Worm (Caenorhabditis elegans): ENCODE data around the gene Y39A3B.1.

DNA sequence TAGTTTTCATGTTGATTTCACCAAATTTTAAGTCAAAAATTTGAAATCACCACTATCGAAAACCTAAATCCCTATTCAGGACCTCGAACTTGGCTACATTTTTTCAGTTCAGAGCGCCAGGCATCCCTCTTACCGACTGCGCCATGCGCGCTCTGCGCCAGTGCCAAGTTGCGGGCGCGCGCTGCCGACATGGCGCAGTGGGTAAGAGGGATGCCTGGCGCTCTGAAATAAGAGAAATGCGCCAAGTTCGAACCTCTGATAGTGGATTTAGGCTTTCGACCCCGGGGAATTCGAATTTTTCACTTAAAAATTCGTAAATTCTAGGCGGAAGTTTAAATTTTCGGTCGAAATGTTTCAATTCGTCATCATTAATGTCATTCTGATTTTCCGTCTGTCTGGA is 15.9 kb upstream of the Y39A3B.1 start:
- TF ChIP-seq nfya-1 (tag; optimal IDR thresholded peaks at IDR 0.05; ENCODE audit: insufficient read depth) (no peak), ztf-4 (tag; optimal IDR thresholded peaks at IDR 0.05) (no peak), skn-1 (tag; optimal IDR thresholded peaks at IDR 0.05) (no peak), fkh-10 (GFP tag; optimal IDR thresholded peaks at IDR 0.05) (no peak), elt-3 (tag; optimal IDR thresholded peaks at IDR 0.05) (no peak), jun-1 (tag; optimal IDR thresholded peaks at IDR 0.05) (no peak), aly-2 (tag; optimal IDR thresholded peaks at IDR 0.05) (no peak), ceh-16 (tag; optimal IDR thresholded peaks at IDR 0.05) (no peak), unc-39 (tag; optimal IDR thresholded peaks at IDR 0.05) (no peak), nhr-11 (tag; optimal IDR thresholded peaks at IDR 0.05) (no peak)
